Fruit fly (Drosophila melanogaster): ENCODE results near the gene fh.

fh gene

DNA sequence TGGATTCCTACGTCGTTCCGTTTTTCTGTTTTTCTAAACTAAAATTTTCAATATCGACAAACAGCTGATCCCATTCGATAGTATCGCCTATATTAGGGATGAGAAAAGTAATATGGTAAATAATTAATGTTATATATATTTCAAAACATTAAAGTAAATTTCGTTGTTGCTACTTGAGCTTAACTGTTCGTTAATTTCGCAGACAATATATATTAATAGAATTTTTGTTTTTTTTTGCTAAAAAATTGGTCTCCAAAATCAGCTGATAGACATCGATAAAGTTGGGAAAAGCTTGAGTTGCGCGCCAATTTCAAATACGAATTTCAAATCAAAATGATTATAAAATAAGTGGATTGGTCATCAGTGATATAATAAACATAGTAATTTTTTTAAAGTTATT, 47.5 kb upstream of the fh start, which contains the start of gene CG12118 (continued):
- TF ChIP-seq eyg (GFP tag; optimal IDR thresholded peaks at IDR 0.05): no peak
- no peak for TF ChIP-seq cg (GFP tag; optimal IDR thresholded peaks at IDR 0.05)
- peak; percentile 65 for TF ChIP-seq CG4820 (GFP tag; optimal IDR thresholded peaks at IDR 0.05)
- TF ChIP-seq amos (GFP tag; IDR thresholded peaks at IDR 0.05; ENCODE audit: partially characterized antibody): peak; percentile 90
- TF ChIP-seq ham (GFP tag; IDR thresholded peaks at IDR 0.05): peak; percentile 33; the same call in 1 of the 2 replicates
- TF ChIP-seq Abd-B (GFP tag; optimal IDR thresholded peaks at IDR 0.05): peak; percentile 63
- TF ChIP-seq nom (GFP tag; optimal IDR thresholded peaks at IDR 0.05): no peak
- no peak for TF ChIP-seq D19B (GFP tag; optimal IDR thresholded peaks at IDR 0.05)
- no peak for TF ChIP-seq toy (GFP tag; IDR thresholded peaks at IDR 0.05)
- peak; percentile 81 for TF ChIP-seq CG7963 (GFP tag; IDR thresholded peaks at IDR 0.05; ENCODE audit: partially characterized antibody)
- peak; percentile 61; the same call in 1 of the 3 replicates for TF ChIP-seq C15 (GFP tag; IDR thresholded peaks at IDR 0.05)
- TF ChIP-seq Dbx (GFP tag; IDR thresholded peaks at IDR 0.05): peak; percentile 82
- TF ChIP-seq CG8359 (GFP tag; optimal IDR thresholded peaks at IDR 0.05; ENCODE audit: borderline replicate concordance): no peak
- peak; percentile 2 for TF ChIP-seq CG9797 (GFP tag; optimal IDR thresholded peaks at IDR 0.05)
- 0 out of 2 replicates have a peak, but pooled peaks have one; percentile 46 for TF ChIP-seq sens-2 (GFP tag; IDR thresholded peaks at IDR 0.05)
- peak; percentile 20 for TF ChIP-seq CG7786 (GFP tag; optimal IDR thresholded peaks at IDR 0.05)
- TF ChIP-seq ase (GFP tag; IDR thresholded peaks at IDR 0.05): peak; percentile 71; the same call in 2 of the 3 replicates
- peak; percentile 75 for TF ChIP-seq Fer3 (tag; optimal IDR thresholded peaks at IDR 0.05)
- TF ChIP-seq HHEX (GFP tag; optimal IDR thresholded peaks at IDR 0.05): peak; percentile 19
- TF ChIP-seq insv (GFP tag; optimal IDR thresholded peaks at IDR 0.05): peak in 1 of 2 experiments; percentile 7
- TF ChIP-seq Lhr (GFP tag; optimal IDR thresholded peaks at IDR 0.05): peak; percentile 52
- TF ChIP-seq lilli (GFP tag; optimal IDR thresholded peaks at IDR 0.05): peak; percentile 82
- TF ChIP-seq CG17359 (tag; optimal IDR thresholded peaks at IDR 0.05): peak; percentile 80
- peak; percentile 48; the same call in 1 of the 2 replicates for TF ChIP-seq Oaz (GFP tag; IDR thresholded peaks at IDR 0.05)
- peak; percentile 84 for TF ChIP-seq CoRest (tag; optimal IDR thresholded peaks at IDR 0.05)
- TF ChIP-seq CG10565 (GFP tag; optimal IDR thresholded peaks at IDR 0.05): no peak
- TF ChIP-seq tx (GFP tag; optimal IDR thresholded peaks at IDR 0.05): peak; percentile 12
- peak; percentile 78 for TF ChIP-seq zen (tag; optimal IDR thresholded peaks at IDR 0.05)
- TF ChIP-seq stc (GFP tag; IDR thresholded peaks at IDR 0.05): peak; percentile 66; the same call in 1 of the 2 replicates
- TF ChIP-seq Dip3 (GFP tag; optimal IDR thresholded peaks at IDR 0.05): peak; percentile 35
- TF ChIP-seq Dek (tag; optimal IDR thresholded peaks at IDR 0.05): peak; percentile 62
- no peak for TF ChIP-seq NK7.1 (GFP tag; optimal IDR thresholded peaks at IDR 0.05)
- TF ChIP-seq CG12659 (GFP tag; optimal IDR thresholded peaks at IDR 0.05): peak; percentile 74
- peak; percentile 21 to 88 for TF ChIP-seq dpn (GFP tag; optimal IDR thresholded peaks at IDR 0.05)
- no peak for TF ChIP-seq CG15479 (GFP tag; optimal IDR thresholded peaks at IDR 0.05)
- TF ChIP-seq br (optimal IDR thresholded peaks at IDR 0.05): no peak
- TF ChIP-seq CG18764 (GFP tag; optimal IDR thresholded peaks at IDR 0.05): peak; percentile 74
- TF ChIP-seq Sry-δ (GFP tag; optimal IDR thresholded peaks at IDR 0.05): peak; percentile 79
- no peak for TF ChIP-seq Jarid2 (GFP tag; optimal IDR thresholded peaks at IDR 0.05)
- no peak for TF ChIP-seq ERR (GFP tag; optimal IDR thresholded peaks at IDR 0.05)
- peak; percentile 97 for TF ChIP-seq Dll (GFP tag; IDR thresholded peaks at IDR 0.05; ENCODE audit: partially characterized antibody)
- TF ChIP-seq CG10979 (tag; optimal IDR thresholded peaks at IDR 0.05): peak; percentile 72
- peak; percentile 80 for TF ChIP-seq CG6272 (GFP tag; IDR thresholded peaks at IDR 0.05)
- no peak for TF ChIP-seq Hr78 (GFP tag; optimal IDR thresholded peaks at IDR 0.05)
- TF ChIP-seq Atf6 (GFP tag; IDR thresholded peaks at IDR 0.05): peak; percentile 79
- peak; percentile 91 for TF ChIP-seq row (GFP tag; IDR thresholded peaks at IDR 0.05)
- peak; percentile 43; the same call in 1 of the 2 replicates for TF ChIP-seq Nf-YA (GFP tag; IDR thresholded peaks at IDR 0.05)
- peak; percentile 56 for TF ChIP-seq gsb-n (tag; optimal IDR thresholded peaks at IDR 0.05)
- peak; percentile 95 for TF ChIP-seq Scr (GFP tag; IDR thresholded peaks at IDR 0.05; ENCODE audit: partially characterized antibody)
- TF ChIP-seq CG9932 (GFP tag; IDR thresholded peaks at IDR 0.05): peak; percentile 89
